Fruit fly (Drosophila melanogaster): Measurements from ENCODE around the gene CG1801.

DNA sequence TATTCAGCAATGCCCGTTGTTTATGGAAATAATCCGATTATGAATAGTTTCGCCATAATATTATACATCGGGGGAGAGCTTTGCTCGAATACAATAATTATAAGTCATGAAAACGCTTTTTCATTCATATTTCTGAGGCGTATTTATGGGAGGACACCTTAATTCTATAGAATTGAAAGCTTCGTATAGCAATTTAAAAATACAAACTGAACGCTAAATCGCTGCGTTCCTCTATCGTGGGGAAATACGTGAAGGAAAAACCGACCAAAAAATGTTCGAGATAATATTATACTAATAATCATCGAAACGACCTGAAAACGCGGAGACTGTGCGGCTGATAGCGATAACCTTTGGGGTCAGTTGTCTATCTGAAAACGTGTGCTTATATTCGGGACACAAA lies 40.8 kb downstream of the CG1801 start:
- TF ChIP-seq CG8478 (optimal IDR thresholded peaks at IDR 0.05) (no peak), CTCF (optimal IDR thresholded peaks at IDR 0.05) (no peak)
